Worm (Caenorhabditis elegans): ENCODE measurements around the gene plc-2.

Gene plc-2

ce11 chrV:15192377-15192776 lies at the start of gene plc-2:
plc-2 (plus strand) TSS chrV:15192572.
- TF ChIP-seq ZK546.5 (tag; optimal IDR thresholded peaks at IDR 0.05) (no peak), nhr-10 (tag; optimal IDR thresholded peaks at IDR 0.05) (no peak), ceh-82 (tag; optimal IDR thresholded peaks at IDR 0.05) (no peak), pha-4 (GFP tag; IDR thresholded peaks at IDR 0.05) (no peak), pha-4 (tag; optimal IDR thresholded peaks at IDR 0.05) (peak; percentile 32), ceh-32 (tag; optimal IDR thresholded peaks at IDR 0.05; ENCODE audit: poor library complexity) (no peak), nhr-102 (tag; optimal IDR thresholded peaks at IDR 0.05) (no peak), nhr-41 (GFP tag; IDR thresholded peaks at IDR 0.05) (no peak), lin-1 (GFP tag; IDR thresholded peaks at IDR 0.05) (no peak), dmd-8 (GFP tag; IDR thresholded peaks at IDR 0.05) (no peak), snpc-1.2 (GFP tag; IDR thresholded peaks at IDR 0.05) (no peak), zip-11 (GFP tag; IDR thresholded peaks at IDR 0.05) (no peak), egl-43 (GFP tag; IDR thresholded peaks at IDR 0.05) (no peak), daf-12 (tag; optimal IDR thresholded peaks at IDR 0.05) (no peak), hif-1 (tag; optimal IDR thresholded peaks at IDR 0.05) (no peak), unc-62 (GFP tag; optimal IDR thresholded peaks at IDR 0.05 in 1 of 2) (peak in 1 of 2 experiments; percentile 13), unc-62 (tag; optimal IDR thresholded peaks at IDR 0.05) (no peak), nhr-42 (GFP tag; IDR thresholded peaks at IDR 0.05) (no peak), nhr-25 (tag; optimal IDR thresholded peaks at IDR 0.05; ENCODE audit: borderline replicate concordance, insufficient read depth) (no peak), aha-1 (tag) (no peak), ztf-7 (tag; optimal IDR thresholded peaks at IDR 0.05) (no peak), unc-130 (GFP tag; optimal IDR thresholded peaks at IDR 0.05) (no peak), fos-1 (tag; optimal IDR thresholded peaks at IDR 0.05) (no peak), vab-7 (GFP tag; IDR thresholded peaks at IDR 0.05) (no peak), ceh-20 (GFP tag; IDR thresholded peaks at IDR 0.05) (no peak), zfp-3 (GFP tag; conservative IDR thresholded peaks at IDR 0.05) (no peak), mep-1 (tag; optimal IDR thresholded peaks at IDR 0.05) (peak; percentile 13), pqm-1 (tag; optimal IDR thresholded peaks at IDR 0.05) (peak; percentile 84), nhr-48 (tag; optimal IDR thresholded peaks at IDR 0.05) (no peak), daf-16 (GFP tag; optimal IDR thresholded peaks at IDR 0.05) (no peak), daf-16 (tag; optimal IDR thresholded peaks at IDR 0.05) (peak; percentile 44), zip-2 (tag; optimal IDR thresholded peaks at IDR 0.05) (no peak), hmg-1.1 (GFP tag; IDR thresholded peaks at IDR 0.05) (no peak), D1046.2 (GFP tag; IDR thresholded peaks at IDR 0.05) (no peak), madf-5 (GFP tag; IDR thresholded peaks at IDR 0.05) (no peak), nhr-111 (GFP tag; optimal IDR thresholded peaks at IDR 0.05) (no peak), fkh-10 (GFP tag; optimal IDR thresholded peaks at IDR 0.05) (no peak), attf-4 (tag; optimal IDR thresholded peaks at IDR 0.05) (no peak), tra-1 (GFP tag; IDR thresholded peaks at IDR 0.05) (no peak), zfp-2 (tag; optimal IDR thresholded peaks at IDR 0.05) (no peak), Y75B8A.6 (GFP tag; IDR thresholded peaks at IDR 0.05) (no peak), ceh-62 (tag; optimal IDR thresholded peaks at IDR 0.05) (no peak), nhr-77 (tag; optimal IDR thresholded peaks at IDR 0.05) (peak; percentile 31), daf-19 (GFP tag; conservative IDR thresholded peaks at IDR 0.05) (no peak), lsy-2 (tag; optimal IDR thresholded peaks at IDR 0.05) (no peak), mxl-2 (GFP tag; conservative IDR thresholded peaks at IDR 0.05) (no peak), F37D6.2 (tag; optimal IDR thresholded peaks at IDR 0.05) (no peak), mxl-3 (GFP tag; optimal IDR thresholded peaks at IDR 0.05) (peak; percentile 24), ceh-44 (GFP tag; IDR thresholded peaks at IDR 0.05) (no peak), daf-8 (GFP tag; IDR thresholded peaks at IDR 0.05) (no peak), mes-2 (tag; optimal IDR thresholded peaks at IDR 0.05; ENCODE audit: poor library complexity, severe bottlenecking) (peak; percentile 35), spr-1 (tag; optimal IDR thresholded peaks at IDR 0.05) (no peak), unc-39 (tag; optimal IDR thresholded peaks at IDR 0.05) (no peak)

All from whole organism, L4 larva.